Fruit fly (Drosophila melanogaster) whole organism, embryonic: ENCODE measurements around the gene Nlg4.

Source experiments
- Blimp-1 ChIP-seq: fragments of 200-800 bp; sonication (Bioruptor generic); optimal IDR thresholded peaks from 3 replicates; lab custom pipeline; 2018; ENCODE audit warnings: missing biosample characterization, missing genetic modification characterization, mild to moderate bottlenecking, moderate library complexity, missing genetic modification reagents
- CG13424 ChIP-seq: fragments of 200-800 bp; sonication (Bioruptor generic); optimal IDR thresholded peaks from 2 replicates; lab custom pipeline; 2019; ENCODE audit warnings: missing biosample characterization, mild to moderate bottlenecking, missing genetic modification characterization, moderate library complexity
- CG16863 ChIP-seq: fragments of 200-800 bp; sonication (Bioruptor generic); optimal IDR thresholded peaks from 3 replicates; lab custom pipeline; 2016; ENCODE audit warnings: missing biosample characterization, missing genetic modification characterization
- CG9932 ChIP-seq: fragments of 200-800 bp; sonication (Bioruptor generic); IDR thresholded peaks from 2 replicates; pipeline ENCODE4 v1.3.6; 2022; ENCODE audit warnings: missing biosample characterization, missing genetic modification characterization
- Lpt ChIP-seq: fragments of >200 bp; optimal IDR thresholded peaks from 2 replicates; lab custom pipeline; 2018; ENCODE audit warnings: missing biosample characterization, missing genetic modification characterization
- MESR4 ChIP-seq: fragments of 200-800 bp; sonication (Bioruptor generic); optimal IDR thresholded peaks from 2 replicates; lab custom pipeline; 2018; ENCODE audit warnings: missing biosample characterization, mild to moderate bottlenecking, missing genetic modification characterization, moderate library complexity
- Ptx1 ChIP-seq: fragments of 200-800 bp; sonication (Bioruptor generic); IDR thresholded peaks from 2 replicates; pipeline ENCODE4 v1.3.6; 2022; ENCODE audit warnings: missing biosample characterization, missing genetic modification characterization
- ash1 ChIP-seq: fragments of 200-800 bp; sonication (Bioruptor generic); optimal IDR thresholded peaks from 2 replicates; lab custom pipeline; 2018; ENCODE audit warnings: missing biosample characterization, mild to moderate bottlenecking, missing genetic modification characterization
- disco-r ChIP-seq: fragments of 200-800 bp; sonication (Bioruptor generic); optimal IDR thresholded peaks from 2 replicates; lab custom pipeline; 2016; ENCODE audit warnings: missing biosample characterization, missing genetic modification characterization
- zen ChIP-seq: fragments of 200-800 bp; sonication (Bioruptor generic); optimal IDR thresholded peaks from 3 replicates; lab custom pipeline; 2018; ENCODE audit warnings: missing biosample characterization, mild to moderate bottlenecking, missing genetic modification characterization, moderate library complexity

DNA sequence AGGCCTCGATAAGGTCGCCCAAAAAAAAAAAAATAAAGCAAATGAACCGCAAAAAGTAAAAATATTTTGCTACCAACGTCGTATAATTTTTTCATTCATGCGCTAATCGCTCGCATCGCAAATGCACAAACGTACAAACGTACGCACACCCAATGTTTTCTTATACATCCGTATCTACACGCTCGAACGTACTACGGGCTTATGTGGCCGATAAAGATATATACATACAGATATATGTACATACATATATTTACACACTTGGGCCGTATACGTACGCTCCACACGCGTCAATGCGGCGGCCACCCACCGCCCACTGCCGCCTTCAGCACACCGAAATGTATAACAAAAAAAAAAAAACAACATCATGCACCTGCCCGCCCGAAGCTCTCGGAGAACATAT is 61.4 kb downstream of the Nlg4 start:
- TF ChIP-seq CG13424: no peak
- no peak for TF ChIP-seq MESR4
- TF ChIP-seq Blimp-1 (GFP tag; lab: Kevin White, UChicago): no peak
- no peak for TF ChIP-seq ash1 (GFP tag; lab: Kevin White, UChicago)
- TF ChIP-seq disco-r: no peak
- TF ChIP-seq CG9932 (GFP tag; lab: Robert Waterston, UW): no peak
- TF ChIP-seq Lpt (GFP tag; lab: Kevin White, UChicago): no peak
- no peak for TF ChIP-seq CG16863
- TF ChIP-seq zen (tag; lab: Kevin White, UChicago): no peak
- TF ChIP-seq Ptx1 (GFP tag; lab: Robert Waterston, UW): no peak
